Worm (Caenorhabditis elegans) whole organism, L4 larva: ENCODE measurements around the gene R09E10.1.

ENCODE experiments used
- F26F4.8 ChIP-seq: fragments of 200-800 bp; sonication (Bioruptor generic); conservative IDR thresholded peaks from 2 replicates; pipeline ENCODE4 v1.3.6; 2022; ENCODE audit warnings: missing genetic modification characterization, missing compliant biosample characterization
- F44E2.7 ChIP-seq: fragments of 200-800 bp; sonication (Bioruptor generic); IDR thresholded peaks from 2 replicates; pipeline ENCODE4 v2.1.2; 2022; ENCODE audit warnings: missing genetic modification characterization, missing compliant biosample characterization
- F49E8.2 ChIP-seq: sonication (generic microtip); optimal IDR thresholded peaks from 2 replicates; lab custom pipeline; 2016; ENCODE audit warnings: missing compliant biosample characterization, mild to moderate bottlenecking, missing genetic modification characterization, borderline replicate concordance
- T26A8.4 ChIP-seq: fragments of 200-800 bp; sonication (Bioruptor generic); IDR thresholded peaks from 2 replicates; pipeline ENCODE4 v1.3.6; 2022; ENCODE audit warnings: missing genetic modification characterization, missing compliant biosample characterization
- Y105C5A.15 ChIP-seq: fragments of 200-800 bp; sonication (Bioruptor generic); IDR thresholded peaks from 2 replicates; pipeline ENCODE4 v1.3.6; 2022; ENCODE audit warnings: missing genetic modification characterization, missing compliant biosample characterization
- Y5F2A.4 ChIP-seq: fragments of 200-800 bp; sonication (Bioruptor generic); optimal IDR thresholded peaks from 2 replicates; lab custom pipeline; 2018; ENCODE audit warnings: mild to moderate bottlenecking, missing genetic modification characterization, missing compliant biosample characterization
- ZK337.2 ChIP-seq: fragments of 200-800 bp; sonication (Bioruptor generic); IDR thresholded peaks from 2 replicates; pipeline ENCODE4 v1.3.6; 2022; ENCODE audit warnings: missing genetic modification reagents, missing genetic modification characterization, missing compliant biosample characterization
- aly-2 ChIP-seq: sonication (generic microtip); optimal IDR thresholded peaks from 2 replicates; lab custom pipeline; 2018; ENCODE audit warnings: missing biosample characterization, missing genetic modification characterization
- arid-1 ChIP-seq: fragments of 200-800 bp; sonication (Bioruptor generic); conservative IDR thresholded peaks from 2 replicates; pipeline ENCODE4 v1.3.6; 2022; ENCODE audit warnings: missing genetic modification reagents, missing genetic modification characterization, missing compliant biosample characterization
- ceh-20 ChIP-seq: fragments of 200-800 bp; sonication (Bioruptor generic); IDR thresholded peaks from 2 replicates; pipeline ENCODE4 v1.3.6; 2022; ENCODE audit warnings: missing genetic modification reagents, missing genetic modification characterization, missing compliant biosample characterization
- ceh-28 ChIP-seq: fragments of 150-350 bp; optimal IDR thresholded peaks from 2 replicates; lab custom pipeline; 2014; ENCODE audit warnings: missing biosample characterization, missing genetic modification reagents, missing genetic modification characterization
- ceh-44 ChIP-seq: fragments of 200-800 bp; sonication (Bioruptor generic); IDR thresholded peaks from 2 replicates; pipeline ENCODE4 v1.3.6; 2022; ENCODE audit warnings: missing genetic modification reagents, missing genetic modification characterization, missing compliant biosample characterization
- ceh-82 ChIP-seq: sonication (generic microtip); optimal IDR thresholded peaks from 2 replicates; lab custom pipeline; 2017; ENCODE audit warnings: missing biosample characterization, missing genetic modification characterization
- ctbp-1 ChIP-seq: fragments of 200-800 bp; sonication (Bioruptor generic); IDR thresholded peaks from 2 replicates; pipeline ENCODE4 v1.3.6; 2022; ENCODE audit warnings: missing genetic modification reagents, missing genetic modification characterization, missing compliant biosample characterization
- daf-16 ChIP-seq, 3 experiments: sonication (generic microtip); optimal IDR thresholded peaks; 2 replicates each; lab custom pipeline; 2016 to 2017; ENCODE audit warnings: missing genetic modification characterization in 3 of 3, missing genetic modification reagents in 3 of 3, mild to moderate bottlenecking in 2 of 3, missing compliant biosample characterization in 2 of 3, missing biosample characterization in 1 of 3, moderate library complexity in 1 of 3
- daf-19 ChIP-seq: fragments of 200-800 bp; sonication (Bioruptor generic); conservative IDR thresholded peaks from 2 replicates; pipeline ENCODE4 v1.3.6; 2022; ENCODE audit warnings: missing genetic modification characterization, missing compliant biosample characterization
- dmd-6 ChIP-seq: fragments of 200-800 bp; sonication (Bioruptor generic); IDR thresholded peaks from 2 replicates; pipeline ENCODE4 v1.3.6; 2022; ENCODE audit warnings: missing genetic modification reagents, missing genetic modification characterization, missing compliant biosample characterization
- dmd-8 ChIP-seq: fragments of 200-800 bp; sonication (Bioruptor generic); IDR thresholded peaks from 2 replicates; pipeline ENCODE4 v1.3.6; 2022; ENCODE audit warnings: missing genetic modification characterization, missing compliant biosample characterization
- dpl-1 ChIP-seq: fragments of 150-350 bp; optimal IDR thresholded peaks from 2 replicates; lab custom pipeline; 2014; ENCODE audit warnings: missing biosample characterization, missing genetic modification reagents, missing genetic modification characterization
- duxl-1 ChIP-seq: sonication (generic microtip); optimal IDR thresholded peaks from 2 replicates; lab custom pipeline; 2016; ENCODE audit warnings: mild to moderate bottlenecking, missing genetic modification characterization, moderate library complexity, missing compliant biosample characterization; ENCODE audit not compliant: poor library complexity
- egl-27 ChIP-seq: sonication (generic microtip); optimal IDR thresholded peaks from 3 replicates; lab custom pipeline; 2017; ENCODE audit warnings: missing biosample characterization, missing genetic modification reagents, missing genetic modification characterization
- egl-43 ChIP-seq: fragments of 200-800 bp; sonication (Bioruptor generic); IDR thresholded peaks from 2 replicates; pipeline ENCODE4 v1.3.6; 2022; ENCODE audit warnings: missing genetic modification reagents, missing genetic modification characterization, missing compliant biosample characterization
- gei-8 ChIP-seq: fragments of 200-800 bp; sonication (Bioruptor generic); optimal IDR thresholded peaks from 2 replicates; lab custom pipeline; 2018; ENCODE audit warnings: mild to moderate bottlenecking, missing genetic modification characterization, missing compliant biosample characterization
- hif-1 ChIP-seq, 2 experiments: sonication (generic microtip); optimal IDR thresholded peaks; 2 replicates each; lab custom pipeline; 2016 to 2017; ENCODE audit warnings: missing compliant biosample characterization in 2 of 2, missing genetic modification characterization in 2 of 2, missing genetic modification reagents in 2 of 2, missing genotype in 2 of 2, mild to moderate bottlenecking in 1 of 2
- hlh-30 ChIP-seq: sonication (generic microtip); optimal IDR thresholded peaks from 2 replicates; lab custom pipeline; 2017; ENCODE audit warnings: antibody characterized with exemption, mild to moderate bottlenecking, missing genetic modification characterization, missing compliant biosample characterization; ENCODE audit not compliant: insufficient read depth
- jun-1 ChIP-seq: fragments of 150-350 bp; optimal IDR thresholded peaks from 2 replicates; lab custom pipeline; 2014; ENCODE audit warnings: missing biosample characterization, missing genetic modification reagents, missing genetic modification characterization
- lim-7 ChIP-seq: fragments of 200-800 bp; sonication (Bioruptor generic); IDR thresholded peaks from 2 replicates; pipeline ENCODE4 v1.3.6; 2022; ENCODE audit warnings: missing genetic modification characterization, missing compliant biosample characterization
- lin-13 ChIP-seq: fragments of 150-350 bp; optimal IDR thresholded peaks from 2 replicates; lab custom pipeline; 2014; ENCODE audit warnings: missing biosample characterization, missing genetic modification reagents, missing genetic modification characterization
- lin-38 ChIP-seq: fragments of 200-800 bp; sonication (Bioruptor generic); IDR thresholded peaks from 2 replicates; pipeline ENCODE4 v1.3.6; 2022; ENCODE audit warnings: missing genetic modification reagents, missing genetic modification characterization, missing compliant biosample characterization
- lir-3 ChIP-seq: sonication (generic microtip); optimal IDR thresholded peaks from 2 replicates; lab custom pipeline; 2016; ENCODE audit warnings: mild to moderate bottlenecking, missing genetic modification characterization, missing compliant biosample characterization
- mdl-1 ChIP-seq, 2 experiments: fragments of 150-350 bp in 1 of 2; sonication (generic microtip) in 1 of 2; optimal IDR thresholded peaks; 2 replicates each; lab custom pipeline; 2014 to 2017; ENCODE audit warnings: missing biosample characterization in 2 of 2, missing genetic modification characterization in 2 of 2
- mep-1 ChIP-seq: fragments of 150-350 bp; sonication (generic microtip); optimal IDR thresholded peaks from 3 replicates; lab custom pipeline; 2014; ENCODE audit warnings: missing biosample characterization, missing genetic modification characterization
- mes-2 ChIP-seq: sonication (generic microtip); optimal IDR thresholded peaks from 2 replicates; lab custom pipeline; 2016; ENCODE audit warnings: missing genotype, mild to moderate bottlenecking, missing genetic modification characterization, missing compliant biosample characterization; ENCODE audit not compliant: poor library complexity, severe bottlenecking
- mxl-3 ChIP-seq: fragments of 200-800 bp; sonication (Bioruptor generic); optimal IDR thresholded peaks from 2 replicates; lab custom pipeline; 2018; ENCODE audit warnings: mild to moderate bottlenecking, missing genetic modification characterization, missing compliant biosample characterization
- nhr-11 ChIP-seq: fragments of 150-350 bp; optimal IDR thresholded peaks from 2 replicates; lab custom pipeline; 2014; ENCODE audit warnings: missing biosample characterization, missing genetic modification characterization
- nhr-28 ChIP-seq: fragments of 150-350 bp; optimal IDR thresholded peaks from 2 replicates; lab custom pipeline; 2014; ENCODE audit warnings: missing biosample characterization, missing genetic modification characterization
- nhr-6 ChIP-seq: fragments of 150-350 bp; optimal IDR thresholded peaks from 2 replicates; lab custom pipeline; 2014; ENCODE audit warnings: missing biosample characterization, missing genetic modification characterization
- pha-4 ChIP-seq, 2 experiments: fragments of 150-350 bp in 1 of 2; fragments of 200-800 bp in 1 of 2; sonication (Bioruptor generic) in 1 of 2; IDR thresholded peaks in 1 of 2; optimal IDR thresholded peaks in 1 of 2; 2 replicates each; pipeline versions ENCODE4 v1.3.6 to Lab custom; 2014 to 2022; ENCODE audit warnings: missing genetic modification characterization in 2 of 2, missing genetic modification reagents in 2 of 2, missing biosample characterization in 1 of 2, missing compliant biosample characterization in 1 of 2
- php-3 ChIP-seq: fragments of 200-800 bp; sonication (Bioruptor generic); IDR thresholded peaks from 2 replicates; pipeline ENCODE4 v1.3.6; 2022; ENCODE audit warnings: missing genetic modification reagents, missing genetic modification characterization, missing compliant biosample characterization
- set-16 ChIP-seq: fragments of 200-800 bp; sonication (Bioruptor generic); IDR thresholded peaks from 2 replicates; pipeline ENCODE4 v1.3.6; 2022; ENCODE audit warnings: missing genetic modification reagents, missing genetic modification characterization, missing compliant biosample characterization
- snpc-4 ChIP-seq: fragments of 150-350 bp; optimal IDR thresholded peaks from 2 replicates; lab custom pipeline; 2014; ENCODE audit warnings: missing biosample characterization, missing genetic modification characterization
- spr-1 ChIP-seq: sonication (generic microtip); optimal IDR thresholded peaks from 2 replicates; lab custom pipeline; 2016; ENCODE audit warnings: mild to moderate bottlenecking, missing genetic modification characterization, missing compliant biosample characterization
- tag-97 ChIP-seq: fragments of 200-800 bp; sonication (Bioruptor generic); IDR thresholded peaks from 2 replicates; pipeline ENCODE4 v1.3.6; 2022; ENCODE audit warnings: missing genetic modification characterization, missing compliant biosample characterization
- tra-1 ChIP-seq: fragments of 200-800 bp; sonication (Bioruptor generic); IDR thresholded peaks from 2 replicates; pipeline ENCODE4 v1.3.6; 2022; ENCODE audit warnings: missing genetic modification reagents, missing genetic modification characterization, missing compliant biosample characterization
- unc-130 ChIP-seq: sonication (generic microtip); optimal IDR thresholded peaks from 2 replicates; lab custom pipeline; 2016; ENCODE audit warnings: missing genetic modification reagents, missing genetic modification characterization, missing compliant biosample characterization
- zfp-2 ChIP-seq: sonication (generic microtip); optimal IDR thresholded peaks from 2 replicates; lab custom pipeline; 2016; ENCODE audit warnings: mild to moderate bottlenecking, missing genetic modification characterization, missing compliant biosample characterization
- zip-11 ChIP-seq: fragments of 200-800 bp; sonication (Bioruptor generic); IDR thresholded peaks from 2 replicates; pipeline ENCODE4 v1.3.6; 2022; ENCODE audit warnings: missing genetic modification characterization, missing compliant biosample characterization
- zip-2 ChIP-seq: fragments of 150-350 bp; optimal IDR thresholded peaks from 2 replicates; lab custom pipeline; 2014; ENCODE audit warnings: missing biosample characterization, missing genetic modification characterization

The R09E10.1 gene

ce11 chrIV:10284194-10284910 lies 38.2 kb downstream of the R09E10.1 start, which contains the start of gene rad-51 (continued):
- no peak for TF ChIP-seq snpc-4 (tag; lab: Kevin White, UChicago)
- no peak for TF ChIP-seq F49E8.2 (tag; lab: Kevin White, UChicago)
- TF ChIP-seq zfp-2: no peak
- peak in 1 of 2 experiments; percentile 64 for TF ChIP-seq mdl-1 (tag; optimal IDR thresholded peaks at IDR 0.05; lab: Kevin White, UChicago)
- 0 out of 2 replicates have a peak, but pooled peaks have one; percentile 34 for TF ChIP-seq ctbp-1
- TF ChIP-seq zip-11: no peak
- TF ChIP-seq arid-1: 0 out of 2 replicates have a peak, but pooled peaks have one; percentile 14
- TF ChIP-seq dpl-1: peak; percentile 83
- TF ChIP-seq spr-1 (tag; lab: Kevin White, UChicago): no peak
- TF ChIP-seq pha-4 (GFP tag; IDR thresholded peaks at IDR 0.05; lab: Robert Waterston, UW): no peak
- no peak for TF ChIP-seq pha-4 (tag; optimal IDR thresholded peaks at IDR 0.05; lab: Kevin White, UChicago)
- no peak for TF ChIP-seq nhr-11
- no peak for TF ChIP-seq daf-16 (GFP tag; optimal IDR thresholded peaks at IDR 0.05; lab: Kevin White, UChicago)
- TF ChIP-seq daf-16 (tag; optimal IDR thresholded peaks at IDR 0.05; lab: Kevin White, UChicago): no peak
- no peak for TF ChIP-seq php-3 (GFP tag; lab: Robert Waterston, UW)
- TF ChIP-seq set-16 (GFP tag; lab: Robert Waterston, UW): peak; percentile 17; the same call in 1 of the 2 replicates
- TF ChIP-seq nhr-28: peak; percentile 76
- peak; percentile 84 for TF ChIP-seq mep-1 (tag; lab: Kevin White, UChicago)
- no peak for TF ChIP-seq lin-13
- TF ChIP-seq lin-38 (GFP tag; lab: Robert Waterston, UW): peak; percentile 77
- TF ChIP-seq ceh-20 (GFP tag; lab: Robert Waterston, UW): peak; percentile 32; the same call in 1 of the 2 replicates
- no peak for TF ChIP-seq F26F4.8
- TF ChIP-seq aly-2 (tag; lab: Kevin White, UChicago): no peak
- TF ChIP-seq unc-130 (GFP tag; lab: Kevin White, UChicago): no peak
- no peak for TF ChIP-seq nhr-6 (tag; lab: Kevin White, UChicago)
- no peak for TF ChIP-seq Y105C5A.15 (GFP tag; lab: Robert Waterston, UW)
- no peak for TF ChIP-seq dmd-8
- no peak for TF ChIP-seq daf-19 (GFP tag; lab: Robert Waterston, UW)
- no peak for TF ChIP-seq ZK337.2 (GFP tag; lab: Robert Waterston, UW)
- TF ChIP-seq egl-43 (GFP tag; lab: Robert Waterston, UW): no peak
- no peak for TF ChIP-seq egl-27
- peak in 1 of 2 experiments; percentile 25 for TF ChIP-seq hif-1 (tag; optimal IDR thresholded peaks at IDR 0.05; lab: Kevin White, UChicago)
- TF ChIP-seq mes-2: peak; percentile 76
- TF ChIP-seq lir-3: no peak
- no peak for TF ChIP-seq tra-1 (GFP tag; lab: Robert Waterston, UW)
- no peak for TF ChIP-seq zip-2 (tag; lab: Kevin White, UChicago)
- TF ChIP-seq gei-8 (GFP tag; lab: Kevin White, UChicago): no peak
- TF ChIP-seq T26A8.4 (GFP tag; lab: Robert Waterston, UW): peak; percentile 51
- TF ChIP-seq duxl-1 (tag; lab: Kevin White, UChicago): no peak
- no peak for TF ChIP-seq ceh-82
- TF ChIP-seq Y5F2A.4: no peak
- 0 out of 2 replicates have a peak, but pooled peaks have one; percentile 53 for TF ChIP-seq lim-7 (GFP tag; lab: Robert Waterston, UW)
- TF ChIP-seq ceh-28 (tag; lab: Kevin White, UChicago): no peak
- TF ChIP-seq jun-1 (tag; lab: Kevin White, UChicago): peak; percentile 15
- TF ChIP-seq mxl-3 (GFP tag; lab: Kevin White, UChicago): peak; percentile 87
- no peak for TF ChIP-seq F44E2.7
- TF ChIP-seq dmd-6 (GFP tag; lab: Robert Waterston, UW): peak; percentile 42; the same call in 1 of the 2 replicates
- no peak for TF ChIP-seq ceh-44
- TF ChIP-seq hlh-30 (tag; lab: Kevin White, UChicago): peak; percentile 64
- no peak for TF ChIP-seq tag-97 (GFP tag; lab: Robert Waterston, UW)
